Worm (Caenorhabditis elegans): ENCODE measurements around the gene T05A7.12.

- TF ChIP-seq rnt-1 (tag; optimal IDR thresholded peaks at IDR 0.05) (no peak), ceh-2 (tag; optimal IDR thresholded peaks at IDR 0.05) (no peak), K09A11.1 (tag; optimal IDR thresholded peaks at IDR 0.05; ENCODE audit: insufficient read depth) (no peak), ets-4 (tag; optimal IDR thresholded peaks at IDR 0.05) (no peak), ama-1 (optimal IDR thresholded peaks at IDR 0.05) (no peak), nfya-1 (tag; optimal IDR thresholded peaks at IDR 0.05) (no peak)
These were observed 11.1 kb upstream of the T05A7.12 start for ce11 chrII:4674188-4674587.

All from whole organism, late embryonic.